Worm (Caenorhabditis elegans) whole organism, late embryonic: Measurements from ENCODE around the gene H20E11.3.

ENCODE experiments used
- C08G9.2 ChIP-seq: sonication (generic microtip); optimal IDR thresholded peaks from 2 replicates; lab custom pipeline; 2016; ENCODE audit warnings: mild to moderate bottlenecking, missing genetic modification characterization, moderate library complexity, missing compliant biosample characterization
- K09A11.1 ChIP-seq: sonication (generic microtip); optimal IDR thresholded peaks from 2 replicates; lab custom pipeline; 2017; ENCODE audit warnings: antibody characterized with exemption, mild to moderate bottlenecking, missing genetic modification characterization, missing compliant biosample characterization; ENCODE audit not compliant: insufficient read depth
- Y22D7AL.16 ChIP-seq: sonication (generic microtip); optimal IDR thresholded peaks from 2 replicates; lab custom pipeline; 2016; ENCODE audit warnings: missing genetic modification characterization, missing compliant biosample characterization
- ahr-1 ChIP-seq: sonication (generic microtip); optimal IDR thresholded peaks from 2 replicates; lab custom pipeline; 2016; ENCODE audit warnings: missing genetic modification characterization, missing compliant biosample characterization
- ama-1 ChIP-seq: fragments of 150-350 bp; optimal IDR thresholded peaks from 2 replicates; lab custom pipeline; 2014
- ceh-14 ChIP-seq: sonication (generic microtip); optimal IDR thresholded peaks from 2 replicates; lab custom pipeline; 2016; ENCODE audit warnings: missing genotype, missing genetic modification characterization, missing compliant biosample characterization
- ceh-18 ChIP-seq: sonication (generic microtip); optimal IDR thresholded peaks from 2 replicates; lab custom pipeline; 2016; ENCODE audit warnings: missing genetic modification characterization, missing compliant biosample characterization
- ceh-19 ChIP-seq: fragments of 200-800 bp; sonication (Bioruptor generic); optimal IDR thresholded peaks from 2 replicates; lab custom pipeline; 2018; ENCODE audit warnings: mild to moderate bottlenecking, missing genetic modification characterization, missing compliant biosample characterization
- ceh-2 ChIP-seq: sonication (generic microtip); optimal IDR thresholded peaks from 2 replicates; lab custom pipeline; 2016; ENCODE audit warnings: missing genotype, missing genetic modification characterization, missing compliant biosample characterization
- ceh-22 ChIP-seq: sonication (generic microtip); optimal IDR thresholded peaks from 2 replicates; lab custom pipeline; 2017; ENCODE audit warnings: missing biosample characterization, missing genetic modification characterization
- ceh-24 ChIP-seq: sonication (generic microtip); optimal IDR thresholded peaks from 2 replicates; lab custom pipeline; 2016; ENCODE audit warnings: mild to moderate bottlenecking, missing genetic modification characterization, missing compliant biosample characterization
- ceh-30 ChIP-seq: fragments of 150-350 bp; optimal IDR thresholded peaks from 2 replicates; lab custom pipeline; 2014; ENCODE audit warnings: missing biosample characterization, missing genetic modification characterization
- ceh-31 ChIP-seq: sonication (generic microtip); optimal IDR thresholded peaks from 2 replicates; lab custom pipeline; 2016; ENCODE audit warnings: missing genetic modification characterization, missing compliant biosample characterization
- ceh-45 ChIP-seq: fragments of 200-800 bp; sonication (Bioruptor generic); IDR thresholded peaks from 2 replicates; pipeline ENCODE4 v1.3.6; 2022; ENCODE audit warnings: missing genetic modification reagents, missing genetic modification characterization, missing compliant biosample characterization
- ceh-48 ChIP-seq: sonication (generic microtip); optimal IDR thresholded peaks from 2 replicates; lab custom pipeline; 2016; ENCODE audit warnings: missing genetic modification characterization, inconsistent platforms, missing compliant biosample characterization
- ceh-6 ChIP-seq: fragments of 200-800 bp; sonication (Bioruptor generic); optimal IDR thresholded peaks from 2 replicates; lab custom pipeline; 2018; ENCODE audit warnings: mild to moderate bottlenecking, missing genetic modification characterization, missing compliant biosample characterization
- ceh-9 ChIP-seq: sonication (generic microtip); optimal IDR thresholded peaks from 2 replicates; lab custom pipeline; 2016; ENCODE audit warnings: mild to moderate bottlenecking, missing genetic modification characterization, inconsistent platforms, missing compliant biosample characterization
- che-1 ChIP-seq: sonication (generic microtip); optimal IDR thresholded peaks from 2 replicates; lab custom pipeline; 2016; ENCODE audit warnings: mild to moderate bottlenecking, missing genetic modification characterization, missing compliant biosample characterization
- dmd-4 ChIP-seq: sonication (generic microtip); optimal IDR thresholded peaks from 2 replicates; lab custom pipeline; 2016; ENCODE audit warnings: borderline replicate concordance, missing genetic modification characterization, missing compliant biosample characterization
- dve-1 ChIP-seq: sonication (generic microtip); optimal IDR thresholded peaks from 2 replicates; lab custom pipeline; 2017; ENCODE audit warnings: antibody characterized with exemption, mild to moderate bottlenecking, missing genetic modification characterization, missing compliant biosample characterization
- elt-2 ChIP-seq: sonication (generic microtip); optimal IDR thresholded peaks from 2 replicates; lab custom pipeline; 2016; ENCODE audit warnings: missing genetic modification reagents, missing genetic modification characterization, missing compliant biosample characterization
- elt-4 ChIP-seq: sonication (generic microtip); optimal IDR thresholded peaks from 2 replicates; lab custom pipeline; 2016; ENCODE audit warnings: missing genetic modification characterization, missing compliant biosample characterization
- ets-4 ChIP-seq: sonication (generic microtip); optimal IDR thresholded peaks from 2 replicates; lab custom pipeline; 2016; ENCODE audit warnings: missing genetic modification characterization, missing compliant biosample characterization
- eyg-1 ChIP-seq: sonication (generic microtip); optimal IDR thresholded peaks from 2 replicates; lab custom pipeline; 2016; ENCODE audit warnings: missing genotype, missing genetic modification characterization, missing compliant biosample characterization
- fax-1 ChIP-seq: sonication (generic microtip); optimal IDR thresholded peaks from 2 replicates; lab custom pipeline; 2016; ENCODE audit warnings: missing genotype, missing genetic modification characterization, missing compliant biosample characterization
- fkh-10 ChIP-seq: fragments of 150-350 bp; optimal IDR thresholded peaks from 2 replicates; lab custom pipeline; 2014; ENCODE audit warnings: missing biosample characterization, missing genetic modification reagents, missing genetic modification characterization
- fkh-6 ChIP-seq: sonication (generic microtip); optimal IDR thresholded peaks from 2 replicates; lab custom pipeline; 2016; ENCODE audit warnings: missing genetic modification characterization, missing compliant biosample characterization
- hlh-13 ChIP-seq: fragments of 200-800 bp; sonication (Bioruptor generic); optimal IDR thresholded peaks from 2 replicates; lab custom pipeline; 2018; ENCODE audit warnings: mild to moderate bottlenecking, missing genetic modification characterization, missing compliant biosample characterization
- hlh-15 ChIP-seq: sonication (generic microtip); optimal IDR thresholded peaks from 2 replicates; lab custom pipeline; 2016; ENCODE audit warnings: missing genetic modification characterization, missing compliant biosample characterization
- hlh-30 ChIP-seq: sonication (generic microtip); optimal IDR thresholded peaks from 2 replicates; lab custom pipeline; 2017; ENCODE audit warnings: antibody characterized with exemption, missing genetic modification characterization, missing compliant biosample characterization; ENCODE audit not compliant: insufficient read depth
- hlh-6 ChIP-seq: sonication (generic microtip); optimal IDR thresholded peaks from 2 replicates; lab custom pipeline; 2016; ENCODE audit warnings: missing genotype, missing genetic modification characterization, missing compliant biosample characterization
- lim-6 ChIP-seq: sonication (generic microtip); optimal IDR thresholded peaks from 2 replicates; lab custom pipeline; 2016; ENCODE audit warnings: missing genetic modification characterization, missing compliant biosample characterization
- lin-11 ChIP-seq: fragments of 200-800 bp; sonication (Bioruptor generic); optimal IDR thresholded peaks from 2 replicates; lab custom pipeline; 2018; ENCODE audit warnings: mild to moderate bottlenecking, missing genetic modification characterization, missing compliant biosample characterization
- madf-2 ChIP-seq: sonication (generic microtip); optimal IDR thresholded peaks from 2 replicates; lab custom pipeline; 2017; ENCODE audit warnings: missing genetic modification characterization, missing compliant biosample characterization
- mec-3 ChIP-seq: sonication (generic microtip); optimal IDR thresholded peaks from 2 replicates; lab custom pipeline; 2016; ENCODE audit warnings: borderline replicate concordance, missing genetic modification characterization, missing compliant biosample characterization
- nhr-232 ChIP-seq: sonication (generic microtip); optimal IDR thresholded peaks from 2 replicates; lab custom pipeline; 2016; ENCODE audit warnings: missing genetic modification characterization, missing compliant biosample characterization
- npax-4 ChIP-seq: sonication (generic microtip); optimal IDR thresholded peaks from 2 replicates; lab custom pipeline; 2016; ENCODE audit warnings: missing genetic modification characterization, missing compliant biosample characterization
- pag-3 ChIP-seq: sonication (generic microtip); optimal IDR thresholded peaks from 2 replicates; lab custom pipeline; 2016; ENCODE audit warnings: missing compliant biosample characterization, missing genetic modification characterization, borderline replicate concordance
- pha-4 ChIP-seq: fragments of 150-350 bp; optimal IDR thresholded peaks from 2 replicates; lab custom pipeline; 2018; ENCODE audit warnings: missing biosample characterization, missing genetic modification reagents, missing genetic modification characterization
- pqm-1 ChIP-seq: sonication (generic microtip); optimal IDR thresholded peaks from 2 replicates; lab custom pipeline; 2016; ENCODE audit warnings: missing genetic modification characterization, missing compliant biosample characterization
- ref-2 ChIP-seq: sonication (generic microtip); optimal IDR thresholded peaks from 2 replicates; lab custom pipeline; 2016; ENCODE audit warnings: missing genetic modification characterization, missing compliant biosample characterization
- rnt-1 ChIP-seq: sonication (generic microtip); optimal IDR thresholded peaks from 2 replicates; lab custom pipeline; 2016; ENCODE audit warnings: missing genetic modification characterization, missing compliant biosample characterization
- sox-2 ChIP-seq: fragments of 200-800 bp; sonication (Bioruptor generic); IDR thresholded peaks from 2 replicates; pipeline ENCODE4 v1.3.6; 2022; ENCODE audit warnings: missing genetic modification reagents, missing genetic modification characterization, missing compliant biosample characterization
- sox-4 ChIP-seq: sonication (generic microtip); optimal IDR thresholded peaks from 2 replicates; lab custom pipeline; 2017; ENCODE audit warnings: mild to moderate bottlenecking, missing genetic modification characterization, inconsistent platforms, missing compliant biosample characterization
- tbx-2 ChIP-seq: sonication (generic microtip); optimal IDR thresholded peaks from 2 replicates; lab custom pipeline; 2016; ENCODE audit warnings: missing genetic modification characterization, missing compliant biosample characterization
- tbx-7 ChIP-seq: sonication (generic microtip); optimal IDR thresholded peaks from 2 replicates; lab custom pipeline; 2016; ENCODE audit warnings: missing genotype, missing genetic modification characterization, missing compliant biosample characterization
- ttx-3 ChIP-seq: sonication (generic microtip); optimal IDR thresholded peaks from 2 replicates; lab custom pipeline; 2016; ENCODE audit warnings: missing genetic modification reagents, missing genetic modification characterization, missing compliant biosample characterization
- unc-3 ChIP-seq, 2 experiments: fragments of 200-800 bp in 1 of 2; sonication (Bioruptor generic) in 1 of 2; sonication (generic microtip) in 1 of 2; conservative IDR thresholded peaks in 1 of 2; optimal IDR thresholded peaks in 1 of 2; 2 replicates each; pipeline versions ENCODE4 v1.3.6 to Lab custom; 2016 to 2022; ENCODE audit warnings: missing compliant biosample characterization in 2 of 2, missing genetic modification characterization in 2 of 2, missing genetic modification reagents in 1 of 2
- unc-42 ChIP-seq: sonication (generic microtip); optimal IDR thresholded peaks from 2 replicates; lab custom pipeline; 2016; ENCODE audit warnings: missing genotype, missing genetic modification characterization, missing compliant biosample characterization
- unc-55 ChIP-seq: sonication (generic microtip); optimal IDR thresholded peaks from 2 replicates; lab custom pipeline; 2017; ENCODE audit warnings: missing biosample characterization, missing genetic modification reagents, missing genetic modification characterization
- zip-5 ChIP-seq: sonication (generic microtip); optimal IDR thresholded peaks from 2 replicates; lab custom pipeline; 2016; ENCODE audit warnings: missing genetic modification characterization, missing compliant biosample characterization
- ztf-16 ChIP-seq: sonication (generic microtip); optimal IDR thresholded peaks from 2 replicates; lab custom pipeline; 2017; ENCODE audit warnings: missing genetic modification characterization, missing compliant biosample characterization

H20E11.3 gene

DNA sequence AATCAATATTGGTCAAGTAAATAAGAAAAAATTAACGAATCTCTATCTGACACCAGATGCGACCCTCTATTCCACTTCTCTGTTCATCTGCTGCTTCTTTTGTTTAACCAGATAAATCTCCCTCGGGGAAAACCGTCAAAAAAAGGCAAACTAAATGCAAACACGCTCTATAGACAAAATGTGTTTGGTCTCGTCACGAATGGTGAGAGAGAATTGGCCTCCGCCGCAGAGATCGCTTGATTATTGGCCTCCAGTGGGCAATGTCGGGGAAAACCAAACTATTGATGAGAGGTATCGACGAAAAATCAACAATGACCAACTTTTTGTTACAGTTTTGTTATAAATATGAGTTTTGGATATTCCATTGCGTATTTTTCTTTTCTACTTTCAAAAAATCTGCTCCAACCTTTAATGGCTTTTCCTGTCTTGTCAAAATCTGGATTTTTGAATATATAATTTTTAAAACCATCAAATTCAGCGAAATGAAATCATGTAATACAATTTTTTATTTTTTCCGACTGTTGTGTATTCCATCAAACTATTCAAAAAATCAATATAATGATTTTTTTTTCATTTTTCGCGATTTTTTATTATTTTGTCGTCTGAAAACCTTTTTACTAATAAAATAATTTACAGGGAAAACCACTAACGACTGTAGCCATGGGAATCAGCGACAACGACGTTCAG is 34.0 kb upstream of the H20E11.3 start, which contains the start of the genes C17H12.2 and vha-8:
Gene C17H12.2, minus strand, starts transcription at position 51 of the 687 bp plus-strand sequence.
Gene vha-8, plus strand, starts transcription at position 637 of the 687 bp plus-strand sequence.
- TF ChIP-seq hlh-30 (tag; lab: Kevin White, UChicago), result peak; percentile 59
- TF ChIP-seq ama-1 (lab: Kevin White, UChicago), result no peak
- no peak for TF ChIP-seq ceh-22
- no peak for TF ChIP-seq npax-4 (tag; lab: Kevin White, UChicago)
- TF ChIP-seq ceh-45, result no peak
- TF ChIP-seq pag-3 (tag; lab: Kevin White, UChicago), result no peak
- TF ChIP-seq ceh-2, result peak; percentile 51
- no peak for TF ChIP-seq sox-4 (tag; lab: Kevin White, UChicago)
- peak; percentile 45 for TF ChIP-seq ztf-16 (tag; lab: Kevin White, UChicago)
- no peak for TF ChIP-seq hlh-13 (GFP tag; lab: Kevin White, UChicago)
- no peak for TF ChIP-seq sox-2 (GFP tag; lab: Robert Waterston, UW)
- TF ChIP-seq eyg-1 (tag; lab: Kevin White, UChicago), result no peak
- TF ChIP-seq dmd-4, result no peak
- no peak for TF ChIP-seq ceh-6 (GFP tag; lab: Kevin White, UChicago)
- peak; percentile 75 for TF ChIP-seq dve-1 (tag; lab: Kevin White, UChicago)
- peak; percentile 87 for TF ChIP-seq tbx-2 (tag; lab: Kevin White, UChicago)
- no peak for TF ChIP-seq lin-11 (tag; lab: Kevin White, UChicago)
- TF ChIP-seq elt-2 (tag; lab: Kevin White, UChicago), result peak; percentile 25
- peak; percentile 32 for TF ChIP-seq C08G9.2 (tag; lab: Kevin White, UChicago)
- TF ChIP-seq madf-2 (tag; lab: Kevin White, UChicago), result peak; percentile 30
- no peak for TF ChIP-seq hlh-6 (tag; lab: Kevin White, UChicago)
- TF ChIP-seq Y22D7AL.16 (tag; lab: Kevin White, UChicago), result no peak
- peak; percentile 77 for TF ChIP-seq unc-42 (tag; lab: Kevin White, UChicago)
- TF ChIP-seq hlh-15 (tag; lab: Kevin White, UChicago), result no peak
- no peak for TF ChIP-seq fax-1
- TF ChIP-seq ets-4 (tag; lab: Kevin White, UChicago), result peak; percentile 17
- no peak for TF ChIP-seq ceh-9
- no peak for TF ChIP-seq ceh-24 (tag; lab: Kevin White, UChicago)
- peak; percentile 86 for TF ChIP-seq ceh-18
- no peak for TF ChIP-seq zip-5 (tag; lab: Kevin White, UChicago)
- TF ChIP-seq ahr-1 (tag; lab: Kevin White, UChicago), result no peak
- peak; percentile 44 for TF ChIP-seq ref-2 (tag; lab: Kevin White, UChicago)
- TF ChIP-seq ceh-19, result no peak
- peak; percentile 85 for TF ChIP-seq ceh-31 (tag; lab: Kevin White, UChicago)
- TF ChIP-seq ceh-30 (tag; lab: Kevin White, UChicago), result peak; percentile 71
- no peak for TF ChIP-seq fkh-6
- TF ChIP-seq K09A11.1 (tag; lab: Kevin White, UChicago), result no peak
- TF ChIP-seq elt-4 (tag; lab: Kevin White, UChicago), result no peak
- TF ChIP-seq fkh-10, result no peak
- TF ChIP-seq ceh-48, result peak; percentile 62
- no peak for TF ChIP-seq nhr-232 (tag; lab: Kevin White, UChicago)
- peak; percentile 75 for TF ChIP-seq rnt-1 (tag; lab: Kevin White, UChicago)
- no peak for TF ChIP-seq tbx-7 (tag; lab: Kevin White, UChicago)
- TF ChIP-seq ceh-14 (tag; lab: Kevin White, UChicago), result peak; percentile 10
- TF ChIP-seq unc-3 (GFP tag; conservative IDR thresholded peaks at IDR 0.05; lab: Robert Waterston, UW), result no peak
- peak; percentile 22 for TF ChIP-seq unc-3 (tag; optimal IDR thresholded peaks at IDR 0.05; lab: Kevin White, UChicago)
- TF ChIP-seq ttx-3 (tag; lab: Kevin White, UChicago), result no peak
- TF ChIP-seq pha-4, result no peak
- peak; percentile 18 for TF ChIP-seq lim-6 (tag; lab: Kevin White, UChicago)
- peak; percentile 8 for TF ChIP-seq che-1 (tag; lab: Kevin White, UChicago)
- no peak for TF ChIP-seq mec-3
- peak; percentile 67 for TF ChIP-seq unc-55
- TF ChIP-seq pqm-1 (tag; lab: Kevin White, UChicago), result peak; percentile 30
